Fruit fly (Drosophila melanogaster) whole organism, embryonic: ENCODE results near the gene CG7985.

ENCODE experiments used
- Atf3 ChIP-seq: fragments of 200-800 bp; sonication (Bioruptor generic); optimal IDR thresholded peaks from 3 replicates; lab custom pipeline; 2016; ENCODE audit warnings: missing biosample characterization, missing genetic modification characterization
- Awh ChIP-seq: fragments of 200-800 bp; sonication (Bioruptor generic); IDR thresholded peaks from 2 replicates; pipeline ENCODE4, ENCODE4 v1.3.6; 2022; ENCODE audit warnings: missing biosample characterization, missing genetic modification characterization
- BEAF-32 ChIP-seq: fragments of 200-800 bp; sonication (Bioruptor generic); optimal IDR thresholded peaks from 3 replicates; lab custom pipeline; 2017; ENCODE audit warnings: missing biosample characterization, missing genetic modification characterization, mild to moderate bottlenecking, moderate library complexity, missing genetic modification reagents
- Bgb ChIP-seq: fragments of 200-800 bp; sonication (Bioruptor generic); IDR thresholded peaks from 2 replicates; pipeline ENCODE4 v1.3.6; 2022; ENCODE audit warnings: missing biosample characterization, missing genetic modification characterization; ENCODE audit not compliant: partially characterized antibody
- CG10462 ChIP-seq: fragments of 200-800 bp; sonication (Bioruptor generic); optimal IDR thresholded peaks from 2 replicates; lab custom pipeline; 2016; ENCODE audit warnings: missing biosample characterization, missing genetic modification characterization
- CG11696 ChIP-seq: fragments of 200-800 bp; sonication (Bioruptor generic); IDR thresholded peaks from 2 replicates; pipeline ENCODE4 v1.3.6; 2022; ENCODE audit warnings: missing biosample characterization, missing genetic modification characterization
- CG17359 ChIP-seq: fragments of 200-800 bp; sonication (Bioruptor generic); optimal IDR thresholded peaks from 3 replicates; lab custom pipeline; 2018; ENCODE audit warnings: missing biosample characterization, mild to moderate bottlenecking, missing genetic modification characterization, moderate library complexity
- CG17385 ChIP-seq: fragments of 200-800 bp; sonication (Bioruptor generic); optimal IDR thresholded peaks from 3 replicates; lab custom pipeline; 2018; ENCODE audit warnings: missing biosample characterization, mild to moderate bottlenecking, missing genetic modification characterization
- CG4854 ChIP-seq: fragments of 200-800 bp; sonication (Bioruptor generic); optimal IDR thresholded peaks from 2 replicates; lab custom pipeline; 2016; ENCODE audit warnings: missing biosample characterization, missing genetic modification characterization, inconsistent platforms
- CG7271 ChIP-seq: fragments of 200-800 bp; sonication (Bioruptor generic); optimal IDR thresholded peaks from 2 replicates; lab custom pipeline; 2018; ENCODE audit warnings: missing biosample characterization, mild to moderate bottlenecking, missing genetic modification characterization, moderate library complexity
- CG7745 ChIP-seq: fragments of 200-800 bp; sonication (Bioruptor generic); optimal IDR thresholded peaks from 2 replicates; lab custom pipeline; 2018; ENCODE audit warnings: missing biosample characterization, mild to moderate bottlenecking, missing genetic modification characterization, moderate library complexity
- CG8359 ChIP-seq: fragments of 200-800 bp; sonication (Bioruptor generic); optimal IDR thresholded peaks from 2 replicates; lab custom pipeline; 2017; ENCODE audit warnings: missing biosample characterization, mild to moderate bottlenecking, missing genetic modification characterization, borderline replicate concordance
- CG8924 ChIP-seq: fragments of 200-800 bp; optimal IDR thresholded peaks from 3 replicates; lab custom pipeline; 2019; ENCODE audit warnings: missing biosample characterization, mild to moderate bottlenecking, missing genetic modification characterization, moderate library complexity
- CG9876 ChIP-seq: fragments of 200-800 bp; sonication (Bioruptor generic); optimal IDR thresholded peaks from 2 replicates; lab custom pipeline; 2016; ENCODE audit warnings: missing biosample characterization, missing genetic modification characterization
- Dfd ChIP-seq, 2 experiments: fragments of >200 bp; optimal IDR thresholded peaks; 2 replicates each; lab custom pipeline; 2017; ENCODE audit warnings: missing biosample characterization in 2 of 2, missing genetic modification characterization in 2 of 2
- Dip2 ChIP-seq: fragments of 200-800 bp; sonication (Bioruptor generic); IDR thresholded peaks from 2 replicates; pipeline ENCODE4 v1.3.6; 2022; ENCODE audit warnings: missing biosample characterization, missing genetic modification characterization
- Dp ChIP-seq: fragments of 200-800 bp; sonication (Bioruptor generic); optimal IDR thresholded peaks from 2 replicates; lab custom pipeline; 2018; ENCODE audit warnings: missing biosample characterization, mild to moderate bottlenecking, missing genetic modification characterization, moderate library complexity
- E2f2 ChIP-seq: fragments of 200-800 bp; sonication (Bioruptor generic); IDR thresholded peaks from 2 replicates; pipeline ENCODE4 v1.3.6; 2022; ENCODE audit warnings: missing biosample characterization, missing genetic modification characterization
- ERR ChIP-seq: fragments of 200-800 bp; sonication (Bioruptor generic); optimal IDR thresholded peaks from 2 replicates; lab custom pipeline; 2016; ENCODE audit warnings: missing biosample characterization, missing genetic modification characterization
- Ets65A ChIP-seq: fragments of 200-800 bp; sonication (Bioruptor generic); peaks from one replicate; lab custom pipeline; 2016; ENCODE audit warnings: missing biosample characterization, missing genetic modification characterization
- Hr39 ChIP-seq: fragments of >200 bp; optimal IDR thresholded peaks from 2 replicates; lab custom pipeline; 2017
- MBD-R2 ChIP-seq: fragments of 200-800 bp; sonication (Bioruptor generic); IDR thresholded peaks from 2 replicates; pipeline ENCODE4 v1.3.6; 2022; ENCODE audit warnings: missing biosample characterization, missing genetic modification characterization
- MESR4 ChIP-seq: fragments of 200-800 bp; sonication (Bioruptor generic); optimal IDR thresholded peaks from 2 replicates; lab custom pipeline; 2018; ENCODE audit warnings: missing biosample characterization, mild to moderate bottlenecking, missing genetic modification characterization, moderate library complexity
- Max ChIP-seq: fragments of 200-800 bp; sonication (Bioruptor generic); optimal IDR thresholded peaks from 2 replicates; lab custom pipeline; 2016; ENCODE audit warnings: missing biosample characterization, mild to moderate bottlenecking, missing genetic modification characterization
- Ptx1 ChIP-seq: fragments of 200-800 bp; sonication (Bioruptor generic); IDR thresholded peaks from 2 replicates; pipeline ENCODE4 v1.3.6; 2022; ENCODE audit warnings: missing biosample characterization, missing genetic modification characterization
- Sox102F ChIP-seq: fragments of 200-800 bp; sonication (Bioruptor generic); optimal IDR thresholded peaks from 2 replicates; lab custom pipeline; 2018; ENCODE audit warnings: missing biosample characterization, mild to moderate bottlenecking, missing genetic modification characterization, moderate library complexity
- Sry-β ChIP-seq: fragments of 200-800 bp; sonication (Bioruptor generic); optimal IDR thresholded peaks from 2 replicates; lab custom pipeline; 2018; ENCODE audit warnings: missing biosample characterization, mild to moderate bottlenecking, missing genetic modification characterization, moderate library complexity
- Usf ChIP-seq: fragments of 200-800 bp; sonication (Bioruptor generic); optimal IDR thresholded peaks from 2 replicates; lab custom pipeline; 2017; ENCODE audit warnings: missing genotype, missing biosample characterization, missing genetic modification characterization
- Xrp1 ChIP-seq: fragments of 200-800 bp; sonication (Bioruptor generic); IDR thresholded peaks from 2 replicates; pipeline ENCODE4 v1.3.6; 2022; ENCODE audit warnings: missing biosample characterization, missing genetic modification characterization
- ac ChIP-seq: fragments of 200-800 bp; sonication (Bioruptor generic); optimal IDR thresholded peaks from 3 replicates; lab custom pipeline; 2017; ENCODE audit warnings: missing biosample characterization, mild to moderate bottlenecking, missing genetic modification characterization
- amos ChIP-seq: fragments of 200-800 bp; sonication (Bioruptor generic); IDR thresholded peaks from 2 replicates; pipeline ENCODE4 v1.3.6; 2022; ENCODE audit warnings: missing biosample characterization, missing genetic modification characterization; ENCODE audit not compliant: partially characterized antibody
- ara ChIP-seq: fragments of 200-800 bp; sonication (Bioruptor generic); IDR thresholded peaks from 2 replicates; pipeline ENCODE4 v1.3.6; 2022; ENCODE audit warnings: missing biosample characterization, missing genetic modification characterization
- ewg ChIP-seq: fragments of 200-800 bp; sonication (Bioruptor generic); optimal IDR thresholded peaks from 3 replicates; lab custom pipeline; 2017; ENCODE audit warnings: mild to moderate bottlenecking, missing biosample characterization, missing genetic modification reagents, missing genetic modification characterization
- exex ChIP-seq: fragments of 200-800 bp; sonication (Bioruptor generic); optimal IDR thresholded peaks from 4 replicates; lab custom pipeline; 2018; ENCODE audit warnings: missing biosample characterization, mild to moderate bottlenecking, missing genetic modification characterization, moderate library complexity
- gro ChIP-seq: fragments of 200-800 bp; sonication (Bioruptor generic); optimal IDR thresholded peaks from 2 replicates; lab custom pipeline; 2016; ENCODE audit warnings: missing biosample characterization, missing genetic modification characterization
- inv ChIP-seq: fragments of 200-800 bp; sonication (Bioruptor generic); IDR thresholded peaks from 2 replicates; pipeline ENCODE4 v1.3.6; 2022; ENCODE audit warnings: missing biosample characterization, missing genetic modification characterization; ENCODE audit not compliant: partially characterized antibody
- lilli ChIP-seq: fragments of 200-800 bp; sonication (Bioruptor generic); optimal IDR thresholded peaks from 3 replicates; lab custom pipeline; 2016; ENCODE audit warnings: missing biosample characterization, missing genetic modification characterization
- nerfin-2 ChIP-seq: fragments of 200-800 bp; sonication (Bioruptor generic); IDR thresholded peaks from 2 replicates; pipeline ENCODE4 v1.3.6; 2022; ENCODE audit warnings: missing biosample characterization, missing genetic modification characterization; ENCODE audit not compliant: partially characterized antibody
- nmo ChIP-seq: fragments of 200-800 bp; sonication (Bioruptor generic); optimal IDR thresholded peaks from 2 replicates; lab custom pipeline; 2018; ENCODE audit warnings: missing biosample characterization, mild to moderate bottlenecking, missing genetic modification characterization, moderate library complexity
- onecut ChIP-seq: fragments of 200-800 bp; sonication (Bioruptor generic); IDR thresholded peaks from 2 replicates; pipeline ENCODE4 v1.3.6; 2022; ENCODE audit warnings: missing biosample characterization, missing genetic modification characterization
- pzg ChIP-seq: fragments of 200-800 bp; sonication (Bioruptor generic); optimal IDR thresholded peaks from 3 replicates; lab custom pipeline; 2018; ENCODE audit warnings: missing biosample characterization, mild to moderate bottlenecking, missing genetic modification characterization, moderate library complexity
- ranshi ChIP-seq: fragments of 200-800 bp; sonication (Bioruptor generic); IDR thresholded peaks from 2 replicates; pipeline ENCODE4 v1.3.6; 2022; ENCODE audit warnings: missing biosample characterization, missing genetic modification characterization
- run ChIP-seq: fragments of 200-800 bp; sonication (Bioruptor generic); optimal IDR thresholded peaks from 3 replicates; lab custom pipeline; 2018; ENCODE audit warnings: missing biosample characterization, mild to moderate bottlenecking, missing genetic modification characterization
- schlank ChIP-seq: fragments of 200-800 bp; sonication (Bioruptor generic); optimal IDR thresholded peaks from 2 replicates; lab custom pipeline; 2018; ENCODE audit warnings: missing biosample characterization, mild to moderate bottlenecking, missing genetic modification characterization
- slbo ChIP-seq: fragments of 200-800 bp; sonication (Bioruptor generic); IDR thresholded peaks from 2 replicates; pipeline ENCODE4 v1.3.6; 2022; ENCODE audit warnings: missing biosample characterization, missing genetic modification characterization
- tna ChIP-seq: fragments of 200-800 bp; sonication (Bioruptor generic); IDR thresholded peaks from 2 replicates; pipeline ENCODE4 v1.3.6; 2022; ENCODE audit warnings: missing biosample characterization, missing genetic modification characterization; ENCODE audit not compliant: partially characterized antibody
- unc-4 ChIP-seq: fragments of 200-800 bp; sonication (Bioruptor generic); IDR thresholded peaks from 2 replicates; pipeline ENCODE4 v1.3.6; 2022; ENCODE audit warnings: missing biosample characterization, missing genetic modification characterization; ENCODE audit not compliant: partially characterized antibody
- vvl ChIP-seq: fragments of 200-800 bp; sonication (Bioruptor generic); IDR thresholded peaks from 2 replicates; pipeline ENCODE4 v1.3.6; 2022; ENCODE audit warnings: missing biosample characterization, missing genetic modification characterization
- wek ChIP-seq: fragments of 200-800 bp; sonication (Bioruptor generic); optimal IDR thresholded peaks from 3 replicates; lab custom pipeline; 2018; ENCODE audit warnings: missing biosample characterization, mild to moderate bottlenecking, missing genetic modification characterization, moderate library complexity

The CG7985 gene

dm6 chr3R:18215300-18215699, 15.6 kb downstream of the CG7985 start (continued):
- TF ChIP-seq ranshi (GFP tag; lab: Robert Waterston, UW) (no peak), ERR (GFP tag; lab: Kevin White, UChicago) (no peak), nmo (peak; percentile 4), Dip2 (no peak), Atf3 (GFP tag; lab: Kevin White, UChicago) (no peak), CG9876 (GFP tag; lab: Kevin White, UChicago) (peak; percentile 26), CG10462 (GFP tag; lab: Kevin White, UChicago) (no peak), schlank (no peak), Awh (no peak), slbo (GFP tag; lab: Robert Waterston, UW) (peak; percentile 46; the same call in 1 of the 2 replicates), Sox102F (GFP tag; lab: Kevin White, UChicago) (peak; percentile 40), run (tag; lab: Kevin White, UChicago) (no peak), lilli (GFP tag; lab: Kevin White, UChicago) (peak; percentile 68), Max (no peak)

- TF ChIP-seq wek (GFP tag; lab: Kevin White, UChicago): no peak
- peak; percentile 93 for TF ChIP-seq onecut (GFP tag; lab: Robert Waterston, UW)
- peak; percentile 30 for TF ChIP-seq BEAF-32
- 0 out of 2 replicates have a peak, but pooled peaks have one; percentile 34 for TF ChIP-seq nerfin-2
- TF ChIP-seq pzg (GFP tag; lab: Kevin White, UChicago): peak; percentile 1
- peak; percentile 39; the same call in 1 of the 2 replicates for TF ChIP-seq inv (GFP tag; lab: Robert Waterston, UW)
- TF ChIP-seq Dp (GFP tag; lab: Kevin White, UChicago): peak; percentile 36
- TF ChIP-seq unc-4 (GFP tag; lab: Robert Waterston, UW): peak; percentile 16; the same call in 1 of the 2 replicates
- TF ChIP-seq E2f2 (GFP tag; lab: Robert Waterston, UW): peak; percentile 14
- peak; percentile 67; the same call in 1 of the 2 replicates for TF ChIP-seq amos (GFP tag; lab: Robert Waterston, UW)
- peak; percentile 92 for TF ChIP-seq ewg
- TF ChIP-seq Bgb (GFP tag; lab: Robert Waterston, UW): peak; percentile 56; the same call in 1 of the 2 replicates
- TF ChIP-seq ac: no peak
- peak; percentile 10 for TF ChIP-seq MESR4 (GFP tag; lab: Kevin White, UChicago)
- peak; percentile 95 for TF ChIP-seq Ets65A (GFP tag; lab: Kevin White, UChicago)
- TF ChIP-seq CG8924: no peak
- peak; percentile 53 for TF ChIP-seq CG17385 (GFP tag; lab: Kevin White, UChicago)
- 0 out of 2 replicates have a peak, but pooled peaks have one; percentile 12 for TF ChIP-seq ara (GFP tag; lab: Robert Waterston, UW)
- no peak for TF ChIP-seq Sry-β (GFP tag; lab: Kevin White, UChicago)
- 0 out of 2 replicates have a peak, but pooled peaks have one; percentile 36 for TF ChIP-seq MBD-R2
- TF ChIP-seq Usf: no peak
Observed at dm6 chr3R:18215900-18216299, 16.2 kb downstream of the CG7985 start, which contains the start of gene CG14314. Gene CG14314 (plus strand): TSS chr3R:18216142.

dm6 chr3R:18220211-18220749, 20.6 kb downstream of the CG7985 start, which contains the start of the genes CG7988 and CG7183:
Gene CG7988 (plus strand): TSS chr3R:18220526.
Gene CG7183 (minus strand): TSS chr3R:18220699.
- TF ChIP-seq CG11696 (GFP tag; lab: Robert Waterston, UW) (peak; percentile 93), Dfd (GFP tag; optimal IDR thresholded peaks at IDR 0.05; lab: Kevin White, UChicago) (no peak), tna (GFP tag; lab: Robert Waterston, UW) (no peak), Xrp1 (peak; percentile 99), exex (tag; lab: Kevin White, UChicago) (peak; percentile 82), CG4854 (GFP tag; lab: Kevin White, UChicago) (peak; percentile 92), gro (peak; percentile 86), Ptx1 (GFP tag; lab: Robert Waterston, UW) (peak; percentile 100), Atf3 (GFP tag; lab: Kevin White, UChicago) (peak; percentile 95), vvl (peak; percentile 99), Hr39 (lab: Kevin White, UChicago) (no peak), CG8359 (peak; percentile 80), CG7745 (tag; lab: Kevin White, UChicago) (peak; percentile 90), CG7271 (tag; lab: Kevin White, UChicago) (peak; percentile 96), CG17359 (tag; lab: Kevin White, UChicago) (peak; percentile 98)
